Worm (Caenorhabditis elegans) whole organism, L4 larva: ENCODE data around the gene frl-1.

Experiments used
- D1046.2 ChIP-seq: fragments of 200-800 bp; sonication (Bioruptor generic); IDR thresholded peaks from 2 replicates; pipeline ENCODE4 v1.3.6; 2022; ENCODE audit warnings: missing genetic modification characterization, missing compliant biosample characterization
- F10B5.3 ChIP-seq: sonication (generic microtip); optimal IDR thresholded peaks from 2 replicates; lab custom pipeline; 2016; ENCODE audit warnings: mild to moderate bottlenecking, missing genetic modification characterization, missing compliant biosample characterization
- F26F4.8 ChIP-seq: fragments of 200-800 bp; sonication (Bioruptor generic); conservative IDR thresholded peaks from 2 replicates; pipeline ENCODE4 v1.3.6; 2022; ENCODE audit warnings: missing genetic modification characterization, missing compliant biosample characterization
- F44E2.7 ChIP-seq: fragments of 200-800 bp; sonication (Bioruptor generic); IDR thresholded peaks from 2 replicates; pipeline ENCODE4 v2.1.2; 2022; ENCODE audit warnings: missing genetic modification characterization, missing compliant biosample characterization
- R02D3.7 ChIP-seq: fragments of 150-350 bp; sonication (generic microtip); optimal IDR thresholded peaks from 3 replicates; lab custom pipeline; 2014; ENCODE audit warnings: missing biosample characterization, missing genetic modification characterization
- T20F7.1 ChIP-seq: fragments of 200-800 bp; sonication (Bioruptor generic); optimal IDR thresholded peaks from 2 replicates; lab custom pipeline; 2018; ENCODE audit warnings: mild to moderate bottlenecking, missing genetic modification characterization, missing compliant biosample characterization
- attf-4 ChIP-seq: sonication (generic microtip); optimal IDR thresholded peaks from 3 replicates; lab custom pipeline; 2017; ENCODE audit warnings: missing biosample characterization, missing genetic modification characterization
- ceh-28 ChIP-seq: fragments of 150-350 bp; optimal IDR thresholded peaks from 2 replicates; lab custom pipeline; 2014; ENCODE audit warnings: missing biosample characterization, missing genetic modification reagents, missing genetic modification characterization
- ceh-44 ChIP-seq: fragments of 200-800 bp; sonication (Bioruptor generic); IDR thresholded peaks from 2 replicates; pipeline ENCODE4 v1.3.6; 2022; ENCODE audit warnings: missing genetic modification reagents, missing genetic modification characterization, missing compliant biosample characterization
- ceh-82 ChIP-seq: sonication (generic microtip); optimal IDR thresholded peaks from 2 replicates; lab custom pipeline; 2017; ENCODE audit warnings: missing biosample characterization, missing genetic modification characterization
- dmd-6 ChIP-seq: fragments of 200-800 bp; sonication (Bioruptor generic); IDR thresholded peaks from 2 replicates; pipeline ENCODE4 v1.3.6; 2022; ENCODE audit warnings: missing genetic modification reagents, missing genetic modification characterization, missing compliant biosample characterization
- egl-43 ChIP-seq: fragments of 200-800 bp; sonication (Bioruptor generic); IDR thresholded peaks from 2 replicates; pipeline ENCODE4 v1.3.6; 2022; ENCODE audit warnings: missing genetic modification reagents, missing genetic modification characterization, missing compliant biosample characterization
- hif-1 ChIP-seq, 2 experiments: sonication (generic microtip); optimal IDR thresholded peaks; 2 replicates each; lab custom pipeline; 2016 to 2017; ENCODE audit warnings: missing compliant biosample characterization in 2 of 2, missing genetic modification characterization in 2 of 2, missing genetic modification reagents in 2 of 2, missing genotype in 2 of 2, mild to moderate bottlenecking in 1 of 2
- hmg-1.1 ChIP-seq: fragments of 200-800 bp; sonication (Bioruptor generic); IDR thresholded peaks from 2 replicates; pipeline ENCODE4 v1.3.6; 2022; ENCODE audit warnings: missing genetic modification reagents, missing genetic modification characterization, missing compliant biosample characterization
- lin-1 ChIP-seq: fragments of 200-800 bp; sonication (Bioruptor generic); IDR thresholded peaks from 2 replicates; pipeline ENCODE4 v1.3.6; 2022; ENCODE audit warnings: missing genetic modification reagents, missing genetic modification characterization, missing compliant biosample characterization
- lin-38 ChIP-seq: fragments of 200-800 bp; sonication (Bioruptor generic); IDR thresholded peaks from 2 replicates; pipeline ENCODE4 v1.3.6; 2022; ENCODE audit warnings: missing genetic modification reagents, missing genetic modification characterization, missing compliant biosample characterization
- mes-2 ChIP-seq: sonication (generic microtip); optimal IDR thresholded peaks from 2 replicates; lab custom pipeline; 2016; ENCODE audit warnings: missing genotype, mild to moderate bottlenecking, missing genetic modification characterization, missing compliant biosample characterization; ENCODE audit not compliant: poor library complexity, severe bottlenecking
- nhr-102 ChIP-seq: sonication (generic microtip); optimal IDR thresholded peaks from 2 replicates; lab custom pipeline; 2016; ENCODE audit warnings: mild to moderate bottlenecking, missing genetic modification characterization, moderate library complexity, missing compliant biosample characterization
- nhr-41 ChIP-seq: fragments of 200-800 bp; sonication (Bioruptor generic); IDR thresholded peaks from 2 replicates; pipeline ENCODE4 v1.3.6; 2022; ENCODE audit warnings: missing genetic modification reagents, missing genetic modification characterization, missing compliant biosample characterization
- nhr-6 ChIP-seq: fragments of 150-350 bp; optimal IDR thresholded peaks from 2 replicates; lab custom pipeline; 2014; ENCODE audit warnings: missing biosample characterization, missing genetic modification characterization
- nhr-77 ChIP-seq: fragments of 150-350 bp; optimal IDR thresholded peaks from 2 replicates; lab custom pipeline; 2014; ENCODE audit warnings: missing biosample characterization, missing genetic modification characterization
- pha-4 ChIP-seq, 2 experiments: fragments of 150-350 bp in 1 of 2; fragments of 200-800 bp in 1 of 2; sonication (Bioruptor generic) in 1 of 2; IDR thresholded peaks in 1 of 2; optimal IDR thresholded peaks in 1 of 2; 2 replicates each; pipeline versions ENCODE4 v1.3.6 to Lab custom; 2014 to 2022; ENCODE audit warnings: missing genetic modification characterization in 2 of 2, missing genetic modification reagents in 2 of 2, missing biosample characterization in 1 of 2, missing compliant biosample characterization in 1 of 2
- php-3 ChIP-seq: fragments of 200-800 bp; sonication (Bioruptor generic); IDR thresholded peaks from 2 replicates; pipeline ENCODE4 v1.3.6; 2022; ENCODE audit warnings: missing genetic modification reagents, missing genetic modification characterization, missing compliant biosample characterization
- rbr-2 ChIP-seq: sonication (generic microtip); optimal IDR thresholded peaks from 2 replicates; lab custom pipeline; 2016; ENCODE audit warnings: missing genotype, missing genetic modification characterization, missing compliant biosample characterization
- saeg-2 ChIP-seq: fragments of 200-800 bp; sonication (Bioruptor generic); IDR thresholded peaks from 2 replicates; pipeline ENCODE4 v1.3.6; 2022; ENCODE audit warnings: missing genetic modification reagents, missing genetic modification characterization, missing compliant biosample characterization
- skn-1 ChIP-seq: fragments of 150-350 bp; optimal IDR thresholded peaks from 2 replicates; lab custom pipeline; 2014; ENCODE audit warnings: missing biosample characterization, missing genetic modification characterization
- tag-97 ChIP-seq: fragments of 200-800 bp; sonication (Bioruptor generic); IDR thresholded peaks from 2 replicates; pipeline ENCODE4 v1.3.6; 2022; ENCODE audit warnings: missing genetic modification characterization, missing compliant biosample characterization
- unc-130 ChIP-seq: sonication (generic microtip); optimal IDR thresholded peaks from 2 replicates; lab custom pipeline; 2016; ENCODE audit warnings: missing genetic modification reagents, missing genetic modification characterization, missing compliant biosample characterization
- unc-39 ChIP-seq: sonication (generic microtip); optimal IDR thresholded peaks from 2 replicates; lab custom pipeline; 2017; ENCODE audit warnings: missing biosample characterization, missing genetic modification characterization
- unc-62 ChIP-seq, 3 experiments: fragments of 150-350 bp in 1 of 3; sonication (generic microtip); optimal IDR thresholded peaks in 2 of 3; peaks in 1 of 3; 1 replicate in 1 of 3; 2 replicates in 2 of 3; lab custom pipeline; 2014 to 2017; ENCODE audit warnings: missing biosample characterization in 3 of 3, missing genetic modification characterization in 3 of 3, missing genetic modification reagents in 3 of 3, missing genotype in 1 of 3
- zfp-3 ChIP-seq: fragments of 200-800 bp; sonication (Bioruptor generic); conservative IDR thresholded peaks from 2 replicates; pipeline ENCODE4 v1.3.6; 2022; ENCODE audit warnings: missing genetic modification reagents, missing genetic modification characterization, missing compliant biosample characterization
- zip-11 ChIP-seq: fragments of 200-800 bp; sonication (Bioruptor generic); IDR thresholded peaks from 2 replicates; pipeline ENCODE4 v1.3.6; 2022; ENCODE audit warnings: missing genetic modification characterization, missing compliant biosample characterization

Gene frl-1

DNA sequence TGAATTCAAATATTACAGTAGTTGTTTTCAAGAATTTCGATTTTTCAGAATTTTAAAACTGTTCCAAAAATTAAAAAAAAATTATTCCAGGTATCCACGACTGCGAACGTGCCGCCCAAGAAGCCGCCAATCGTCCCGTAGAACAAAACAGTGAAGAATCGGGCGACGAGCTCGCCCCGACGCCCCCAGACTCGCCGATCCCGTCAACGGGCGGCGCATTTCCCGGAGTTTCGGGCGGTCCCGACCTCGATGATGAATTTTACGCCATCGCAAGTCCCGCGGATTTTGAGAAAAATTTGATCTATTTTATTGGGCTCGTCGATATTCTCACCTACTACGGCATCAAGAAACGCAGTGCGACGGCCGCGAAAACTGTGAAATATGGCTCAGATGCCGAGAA, 18.0 kb upstream of the frl-1 start (continued):
- TF ChIP-seq skn-1 (no peak), lin-1 (GFP tag; lab: Robert Waterston, UW) (no peak)

DNA sequence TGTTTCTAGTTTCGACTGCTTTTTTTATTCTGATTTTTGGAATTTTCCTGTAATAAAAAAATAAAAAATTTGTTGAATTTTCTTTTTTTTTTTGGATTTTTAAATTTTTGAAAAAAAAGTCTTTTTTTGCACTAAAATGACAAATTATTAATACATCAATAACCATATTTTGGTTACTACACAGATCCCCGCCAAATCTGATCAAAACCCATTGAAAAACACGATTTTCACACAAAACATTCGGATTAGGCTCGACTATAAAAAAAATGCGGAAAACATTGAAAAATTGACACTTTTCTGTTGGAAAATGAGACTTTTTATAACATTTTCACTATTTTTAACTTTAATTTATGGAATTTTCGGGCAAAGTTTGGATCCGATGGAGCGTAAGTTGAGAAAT, 13.7 kb upstream of the frl-1 start, which contains the start of gene Y48G9A.7:
Gene Y48G9A.7 (plus strand): TSS at position 301 of the 400 bp plus-strand sequence.
- TF ChIP-seq unc-39 (tag; lab: Kevin White, UChicago): no peak
- no peak for TF ChIP-seq zfp-3
- TF ChIP-seq hif-1 (tag; optimal IDR thresholded peaks at IDR 0.05; lab: Kevin White, UChicago): no peak
- no peak for TF ChIP-seq hmg-1.1 (GFP tag; lab: Robert Waterston, UW)
- no peak for TF ChIP-seq php-3 (GFP tag; lab: Robert Waterston, UW)
- no peak for TF ChIP-seq nhr-102 (tag; lab: Kevin White, UChicago)
- no peak for TF ChIP-seq T20F7.1 (GFP tag; lab: Kevin White, UChicago)
- TF ChIP-seq mes-2 (tag; lab: Kevin White, UChicago): no peak
- TF ChIP-seq rbr-2 (tag; lab: Kevin White, UChicago): no peak
- TF ChIP-seq lin-38 (GFP tag; lab: Robert Waterston, UW): no peak
- no peak for TF ChIP-seq saeg-2
- no peak for TF ChIP-seq dmd-6 (GFP tag; lab: Robert Waterston, UW)
- no peak for TF ChIP-seq attf-4 (tag; lab: Kevin White, UChicago)
- no peak for TF ChIP-seq ceh-44
- no peak for TF ChIP-seq nhr-6 (tag; lab: Kevin White, UChicago)
- TF ChIP-seq nhr-77 (tag; lab: Kevin White, UChicago): no peak
- no peak for TF ChIP-seq F10B5.3 (tag; lab: Kevin White, UChicago)
- no peak for TF ChIP-seq F44E2.7 (GFP tag; lab: Robert Waterston, UW)
- no peak for TF ChIP-seq F26F4.8 (GFP tag; lab: Robert Waterston, UW)
- TF ChIP-seq nhr-41 (GFP tag; lab: Robert Waterston, UW): no peak

DNA sequence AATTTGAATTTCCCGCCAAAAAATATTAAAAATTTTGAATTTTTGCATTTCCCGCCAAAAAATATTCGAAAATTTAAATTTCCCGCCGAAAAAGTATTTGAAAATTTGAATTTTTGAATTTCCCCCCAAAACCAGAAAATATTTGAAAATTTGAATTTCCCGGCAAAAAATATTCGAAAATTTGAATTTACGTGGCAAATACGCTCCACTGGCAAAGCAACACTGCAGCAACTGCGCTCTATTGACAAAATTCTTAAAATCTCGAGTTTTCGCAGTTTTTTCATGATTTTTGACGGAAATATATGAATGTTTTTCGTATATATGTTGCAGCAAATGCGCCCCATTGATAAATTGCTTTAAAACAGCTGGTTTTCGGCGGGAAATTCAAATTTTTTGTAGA, 12.6 kb upstream of the frl-1 start:
- TF ChIP-seq unc-62 (GFP tag; optimal IDR thresholded peaks at IDR 0.05 in 1 of 2; lab: Kevin White, UChicago): no peak
- TF ChIP-seq unc-62 (tag; optimal IDR thresholded peaks at IDR 0.05; lab: Kevin White, UChicago): no peak
- TF ChIP-seq unc-130: peak; percentile 15
- peak; percentile 93 for TF ChIP-seq lin-38 (GFP tag; lab: Robert Waterston, UW)
- no peak for TF ChIP-seq egl-43 (GFP tag; lab: Robert Waterston, UW)
- no peak for TF ChIP-seq zip-11 (GFP tag; lab: Robert Waterston, UW)
- TF ChIP-seq R02D3.7: no peak

DNA sequence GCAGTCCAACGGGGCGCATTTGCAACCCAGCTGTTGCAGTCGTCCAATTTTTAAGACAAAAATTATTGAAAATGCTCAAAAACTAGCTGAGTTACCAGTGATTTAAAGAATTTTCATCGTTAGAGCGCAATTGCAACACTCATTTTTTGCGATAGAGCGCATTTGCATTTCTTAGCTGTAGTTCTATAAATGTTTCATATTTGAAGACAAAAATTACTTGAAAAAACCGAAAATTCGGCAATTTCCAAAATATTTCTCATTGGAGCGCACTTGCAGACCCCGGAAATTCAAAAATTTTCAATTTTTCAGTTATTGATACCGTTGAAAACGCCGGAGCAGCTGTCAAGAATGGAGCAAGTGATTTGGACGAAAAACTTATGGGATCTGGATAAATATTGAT, 11.9 kb upstream of the frl-1 start:
- TF ChIP-seq ceh-82 (no peak), nhr-102 (tag; lab: Kevin White, UChicago) (no peak), lin-38 (GFP tag; lab: Robert Waterston, UW) (peak; percentile 72), zfp-3 (no peak), pha-4 (GFP tag; IDR thresholded peaks at IDR 0.05; lab: Robert Waterston, UW) (no peak), pha-4 (tag; optimal IDR thresholded peaks at IDR 0.05; lab: Kevin White, UChicago) (no peak), D1046.2 (GFP tag; lab: Robert Waterston, UW) (peak; percentile 3; the same call in 1 of the 2 replicates)
- TF ChIP-seq, all 104 proteins: peak for 2

DNA sequence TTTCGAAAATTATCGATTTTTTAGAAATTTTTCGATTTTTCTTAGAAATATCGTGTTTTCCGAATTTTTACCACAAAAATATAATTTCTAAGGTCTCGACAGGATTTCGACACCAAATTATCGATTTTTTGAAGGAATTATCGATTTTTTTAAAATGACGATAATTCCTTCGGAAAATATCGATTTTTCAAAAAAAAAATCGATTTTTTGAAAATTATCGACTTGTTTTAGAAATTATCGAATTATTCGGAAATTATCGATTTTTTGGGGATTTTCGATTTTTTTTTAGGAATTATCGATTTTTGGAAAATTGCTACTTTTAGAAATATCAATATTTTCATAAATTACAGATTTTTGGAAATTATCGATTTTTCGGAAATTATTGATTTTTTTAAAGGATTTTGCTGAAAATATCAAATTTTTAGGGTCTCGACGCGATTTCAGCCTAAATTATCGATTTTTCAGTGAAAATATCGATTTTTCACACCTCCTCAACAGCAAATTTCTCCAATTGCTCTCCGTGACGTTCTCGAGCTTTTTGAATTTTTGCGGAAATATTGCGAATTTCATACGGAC, 11.2 kb upstream of the frl-1 start:
- TF ChIP-seq tag-97 (GFP tag; lab: Robert Waterston, UW) (no peak), ceh-28 (tag; lab: Kevin White, UChicago) (peak; percentile 100)
